Worm (Caenorhabditis elegans) whole organism, late embryonic: ENCODE data around the gene srh-229.

Experiments
- C08G9.2 ChIP-seq: sonication (generic microtip); optimal IDR thresholded peaks from 2 replicates; lab custom pipeline; 2016; ENCODE audit warnings: mild to moderate bottlenecking, missing genetic modification characterization, moderate library complexity, missing compliant biosample characterization
- F13H6.1 ChIP-seq: sonication (generic microtip); optimal IDR thresholded peaks from 2 replicates; lab custom pipeline; 2016; ENCODE audit warnings: missing genetic modification characterization, missing compliant biosample characterization
- K02D7.2 ChIP-seq: sonication (generic microtip); optimal IDR thresholded peaks from 2 replicates; lab custom pipeline; 2017; ENCODE audit warnings: mild to moderate bottlenecking, missing genetic modification characterization, missing compliant biosample characterization
- T23F11.4 ChIP-seq: fragments of 200-800 bp; sonication (Bioruptor generic); optimal IDR thresholded peaks from 2 replicates; lab custom pipeline; 2018; ENCODE audit warnings: mild to moderate bottlenecking, missing genetic modification characterization, missing compliant biosample characterization
- Y22D7AL.16 ChIP-seq: sonication (generic microtip); optimal IDR thresholded peaks from 2 replicates; lab custom pipeline; 2016; ENCODE audit warnings: missing genetic modification characterization, missing compliant biosample characterization
- ama-1 ChIP-seq: fragments of 150-350 bp; optimal IDR thresholded peaks from 2 replicates; lab custom pipeline; 2014
- ceh-14 ChIP-seq: sonication (generic microtip); optimal IDR thresholded peaks from 2 replicates; lab custom pipeline; 2016; ENCODE audit warnings: missing genotype, missing genetic modification characterization, missing compliant biosample characterization
- ceh-19 ChIP-seq: fragments of 200-800 bp; sonication (Bioruptor generic); optimal IDR thresholded peaks from 2 replicates; lab custom pipeline; 2018; ENCODE audit warnings: mild to moderate bottlenecking, missing genetic modification characterization, missing compliant biosample characterization
- ceh-2 ChIP-seq: sonication (generic microtip); optimal IDR thresholded peaks from 2 replicates; lab custom pipeline; 2016; ENCODE audit warnings: missing genotype, missing genetic modification characterization, missing compliant biosample characterization
- ceh-22 ChIP-seq: sonication (generic microtip); optimal IDR thresholded peaks from 2 replicates; lab custom pipeline; 2017; ENCODE audit warnings: missing biosample characterization, missing genetic modification characterization
- ceh-24 ChIP-seq: sonication (generic microtip); optimal IDR thresholded peaks from 2 replicates; lab custom pipeline; 2016; ENCODE audit warnings: mild to moderate bottlenecking, missing genetic modification characterization, missing compliant biosample characterization
- ceh-31 ChIP-seq: sonication (generic microtip); optimal IDR thresholded peaks from 2 replicates; lab custom pipeline; 2016; ENCODE audit warnings: missing genetic modification characterization, missing compliant biosample characterization
- ceh-34 ChIP-seq: sonication (generic microtip); optimal IDR thresholded peaks from 2 replicates; lab custom pipeline; 2016; ENCODE audit warnings: mild to moderate bottlenecking, missing genetic modification characterization, missing compliant biosample characterization
- ceh-48 ChIP-seq: sonication (generic microtip); optimal IDR thresholded peaks from 2 replicates; lab custom pipeline; 2016; ENCODE audit warnings: missing genetic modification characterization, inconsistent platforms, missing compliant biosample characterization
- ceh-9 ChIP-seq: sonication (generic microtip); optimal IDR thresholded peaks from 2 replicates; lab custom pipeline; 2016; ENCODE audit warnings: mild to moderate bottlenecking, missing genetic modification characterization, inconsistent platforms, missing compliant biosample characterization
- che-1 ChIP-seq: sonication (generic microtip); optimal IDR thresholded peaks from 2 replicates; lab custom pipeline; 2016; ENCODE audit warnings: mild to moderate bottlenecking, missing genetic modification characterization, missing compliant biosample characterization
- dve-1 ChIP-seq: sonication (generic microtip); optimal IDR thresholded peaks from 2 replicates; lab custom pipeline; 2017; ENCODE audit warnings: antibody characterized with exemption, mild to moderate bottlenecking, missing genetic modification characterization, missing compliant biosample characterization
- elt-4 ChIP-seq: sonication (generic microtip); optimal IDR thresholded peaks from 2 replicates; lab custom pipeline; 2016; ENCODE audit warnings: missing genetic modification characterization, missing compliant biosample characterization
- ets-4 ChIP-seq: sonication (generic microtip); optimal IDR thresholded peaks from 2 replicates; lab custom pipeline; 2016; ENCODE audit warnings: missing genetic modification characterization, missing compliant biosample characterization
- eyg-1 ChIP-seq: sonication (generic microtip); optimal IDR thresholded peaks from 2 replicates; lab custom pipeline; 2016; ENCODE audit warnings: missing genotype, missing genetic modification characterization, missing compliant biosample characterization
- fax-1 ChIP-seq: sonication (generic microtip); optimal IDR thresholded peaks from 2 replicates; lab custom pipeline; 2016; ENCODE audit warnings: missing genotype, missing genetic modification characterization, missing compliant biosample characterization
- fkh-10 ChIP-seq: fragments of 150-350 bp; optimal IDR thresholded peaks from 2 replicates; lab custom pipeline; 2014; ENCODE audit warnings: missing biosample characterization, missing genetic modification reagents, missing genetic modification characterization
- hlh-13 ChIP-seq: fragments of 200-800 bp; sonication (Bioruptor generic); optimal IDR thresholded peaks from 2 replicates; lab custom pipeline; 2018; ENCODE audit warnings: mild to moderate bottlenecking, missing genetic modification characterization, missing compliant biosample characterization
- hlh-15 ChIP-seq: sonication (generic microtip); optimal IDR thresholded peaks from 2 replicates; lab custom pipeline; 2016; ENCODE audit warnings: missing genetic modification characterization, missing compliant biosample characterization
- hlh-8 ChIP-seq: sonication (generic microtip); optimal IDR thresholded peaks from 2 replicates; lab custom pipeline; 2016; ENCODE audit warnings: missing genotype, missing genetic modification characterization, missing compliant biosample characterization
- madf-2 ChIP-seq: sonication (generic microtip); optimal IDR thresholded peaks from 2 replicates; lab custom pipeline; 2017; ENCODE audit warnings: missing genetic modification characterization, missing compliant biosample characterization
- nfya-1 ChIP-seq: sonication (generic microtip); optimal IDR thresholded peaks from 2 replicates; lab custom pipeline; 2017; ENCODE audit warnings: missing genetic modification characterization, mild to moderate bottlenecking, missing compliant biosample characterization, antibody characterized with exemption, moderate library complexity
- nhr-11 ChIP-seq: fragments of 150-350 bp; optimal IDR thresholded peaks from 2 replicates; lab custom pipeline; 2014; ENCODE audit warnings: missing biosample characterization, missing genetic modification characterization
- npax-4 ChIP-seq: sonication (generic microtip); optimal IDR thresholded peaks from 2 replicates; lab custom pipeline; 2016; ENCODE audit warnings: missing genetic modification characterization, missing compliant biosample characterization
- odd-2 ChIP-seq: sonication (generic microtip); optimal IDR thresholded peaks from 2 replicates; lab custom pipeline; 2017; ENCODE audit warnings: antibody characterized with exemption, mild to moderate bottlenecking, missing genetic modification characterization, missing compliant biosample characterization
- pag-3 ChIP-seq: sonication (generic microtip); optimal IDR thresholded peaks from 2 replicates; lab custom pipeline; 2016; ENCODE audit warnings: missing compliant biosample characterization, missing genetic modification characterization, borderline replicate concordance
- pat-9 ChIP-seq: fragments of 200-800 bp; sonication (Bioruptor generic); optimal IDR thresholded peaks from 2 replicates; lab custom pipeline; 2018; ENCODE audit warnings: mild to moderate bottlenecking, missing genetic modification characterization, moderate library complexity, missing compliant biosample characterization
- pha-2 ChIP-seq: sonication (generic microtip); optimal IDR thresholded peaks from 2 replicates; lab custom pipeline; 2017; ENCODE audit warnings: mild to moderate bottlenecking, missing genetic modification characterization, missing compliant biosample characterization
- ref-2 ChIP-seq: sonication (generic microtip); optimal IDR thresholded peaks from 2 replicates; lab custom pipeline; 2016; ENCODE audit warnings: missing genetic modification characterization, missing compliant biosample characterization
- rnt-1 ChIP-seq: sonication (generic microtip); optimal IDR thresholded peaks from 2 replicates; lab custom pipeline; 2016; ENCODE audit warnings: missing genetic modification characterization, missing compliant biosample characterization
- syd-9 ChIP-seq: sonication (generic microtip); optimal IDR thresholded peaks from 2 replicates; lab custom pipeline; 2016; ENCODE audit warnings: mild to moderate bottlenecking, missing genetic modification characterization, moderate library complexity, missing compliant biosample characterization
- unc-42 ChIP-seq: sonication (generic microtip); optimal IDR thresholded peaks from 2 replicates; lab custom pipeline; 2016; ENCODE audit warnings: missing genotype, missing genetic modification characterization, missing compliant biosample characterization
- unc-55 ChIP-seq: sonication (generic microtip); optimal IDR thresholded peaks from 2 replicates; lab custom pipeline; 2017; ENCODE audit warnings: missing biosample characterization, missing genetic modification reagents, missing genetic modification characterization

srh-229 gene

ce11 chrV:7504271-7504670 is at the start of gene srh-229:
Gene srh-229, minus strand, starts transcription at chrV:7504371.
- TF ChIP-seq fax-1 (tag; lab: Kevin White, UChicago), result no peak
- no peak for TF ChIP-seq hlh-13 (GFP tag; lab: Kevin White, UChicago)
- TF ChIP-seq unc-55 (GFP tag; lab: Kevin White, UChicago), result no peak
- TF ChIP-seq syd-9 (tag; lab: Kevin White, UChicago), result no peak
- no peak for TF ChIP-seq ceh-34 (tag; lab: Kevin White, UChicago)
- no peak for TF ChIP-seq pag-3 (tag; lab: Kevin White, UChicago)
- TF ChIP-seq dve-1 (tag; lab: Kevin White, UChicago), result no peak
- no peak for TF ChIP-seq pha-2 (tag; lab: Kevin White, UChicago)
- no peak for TF ChIP-seq ceh-22 (tag; lab: Kevin White, UChicago)
- no peak for TF ChIP-seq ceh-9 (tag; lab: Kevin White, UChicago)
- TF ChIP-seq odd-2, result no peak
- no peak for TF ChIP-seq C08G9.2 (tag; lab: Kevin White, UChicago)
- no peak for TF ChIP-seq hlh-8 (tag; lab: Kevin White, UChicago)
- TF ChIP-seq F13H6.1, result no peak

ce11 chrV:7553873-7554362 is 49.7 kb upstream of the srh-229 start, which contains the start of gene ttr-10:
Gene ttr-10, minus strand, starts transcription at chrV:7553923.
- TF ChIP-seq madf-2 (tag; lab: Kevin White, UChicago) (no peak), hlh-8 (tag; lab: Kevin White, UChicago) (no peak), C08G9.2 (tag; lab: Kevin White, UChicago) (no peak), ets-4 (no peak), eyg-1 (tag; lab: Kevin White, UChicago) (no peak), pat-9 (tag; lab: Kevin White, UChicago) (no peak), nfya-1 (tag; lab: Kevin White, UChicago) (no peak), rnt-1 (tag; lab: Kevin White, UChicago) (no peak), hlh-15 (no peak), nhr-11 (tag; lab: Kevin White, UChicago) (no peak), dve-1 (tag; lab: Kevin White, UChicago) (no peak), Y22D7AL.16 (tag; lab: Kevin White, UChicago) (no peak), ceh-19 (no peak), odd-2 (no peak), ceh-31 (tag; lab: Kevin White, UChicago) (no peak), ceh-24 (tag; lab: Kevin White, UChicago) (no peak), ceh-2 (tag; lab: Kevin White, UChicago) (no peak)

- TF ChIP-seq K02D7.2 (tag; lab: Kevin White, UChicago) (no peak), pha-2 (tag; lab: Kevin White, UChicago) (no peak), ama-1 (lab: Kevin White, UChicago) (no peak), nhr-11 (tag; lab: Kevin White, UChicago) (no peak), dve-1 (tag; lab: Kevin White, UChicago) (no peak), ref-2 (no peak), ceh-48 (tag; lab: Kevin White, UChicago) (no peak), che-1 (no peak), npax-4 (tag; lab: Kevin White, UChicago) (no peak), ceh-14 (no peak), fkh-10 (GFP tag; lab: Kevin White, UChicago) (no peak), elt-4 (tag; lab: Kevin White, UChicago) (no peak), T23F11.4 (GFP tag; lab: Kevin White, UChicago) (no peak), unc-42 (no peak), rnt-1 (tag; lab: Kevin White, UChicago) (no peak)
Measured at ce11 chrV:7551821-7552220, 47.6 kb upstream of the srh-229 start, which contains the start of gene F19F10.3. Gene F19F10.3, plus strand, starts transcription at chrV:7552121.
